Fruit fly (Drosophila melanogaster): ENCODE results near the gene Gr93a.
A peak's percentile ranks its signal among the peaks of the same experiment; 100 is the strongest.

- no peak for TF ChIP-seq Dll (optimal IDR thresholded peaks at IDR 0.05)
- TF ChIP-seq pan (optimal IDR thresholded peaks at IDR 0.05) = no peak
- no peak for TF ChIP-seq psq (optimal IDR thresholded peaks at IDR 0.05)
- TF ChIP-seq usp (GFP tag; optimal IDR thresholded peaks at IDR 0.05) = no peak
- peak; percentile 95 to 98 for TF ChIP-seq EcR (GFP tag; optimal IDR thresholded peaks at IDR 0.05)
Observed at dm6 chr3R:21829487-21829957, 2.8 kb upstream of the Gr93a start.

Measured in whole organism.